Worm (Caenorhabditis elegans): Measurements from ENCODE around the gene C56G3.2.

DNA sequence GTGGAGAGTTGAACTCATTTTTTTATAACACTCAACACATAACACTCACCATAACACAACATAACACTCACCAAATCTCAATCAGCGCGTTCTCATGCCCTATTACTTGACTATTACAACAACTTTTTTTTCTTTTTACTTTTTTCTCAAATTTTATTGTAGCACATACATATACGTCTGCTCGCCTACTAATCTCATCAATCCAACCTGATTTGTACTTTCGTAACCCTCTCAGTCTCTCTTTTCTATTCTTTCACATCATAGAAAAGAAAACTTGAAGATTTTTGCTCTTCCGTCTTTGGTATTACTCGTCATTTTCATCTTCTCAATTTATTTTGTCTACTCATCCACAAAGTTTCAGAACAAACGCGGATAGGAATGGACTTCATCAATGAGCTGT is 11.6 kb downstream of the C56G3.2 start, which contains the start of gene npr-8:
- no peak for TF ChIP-seq egl-27 (tag; optimal IDR thresholded peaks at IDR 0.05)
- TF ChIP-seq ama-1 (optimal IDR thresholded peaks at IDR 0.05), result no peak
- no peak for TF ChIP-seq nhr-11 (tag; optimal IDR thresholded peaks at IDR 0.05)
- no peak for TF ChIP-seq mdl-1 (tag; optimal IDR thresholded peaks at IDR 0.05)
- no peak for TF ChIP-seq ztf-11 (tag; optimal IDR thresholded peaks at IDR 0.05)
- no peak for TF ChIP-seq lsy-2 (tag; optimal IDR thresholded peaks at IDR 0.05)
- TF ChIP-seq skn-1 (tag; optimal IDR thresholded peaks at IDR 0.05), result no peak
